Fruit fly (Drosophila melanogaster) whole organism, embryonic: Measurements from ENCODE around the gene Irbp18.

ENCODE experiments used
- CG10147 ChIP-seq: fragments of 200-800 bp; sonication (Bioruptor generic); optimal IDR thresholded peaks from 2 replicates; lab custom pipeline; 2019; ENCODE audit warnings: missing biosample characterization, mild to moderate bottlenecking, missing genetic modification characterization, moderate library complexity
- CG11085 ChIP-seq: fragments of 200-800 bp; sonication (Bioruptor generic); IDR thresholded peaks from 2 replicates; pipeline ENCODE4 v1.3.6; 2022; ENCODE audit warnings: missing biosample characterization, missing genetic modification characterization
- CG11093 ChIP-seq: fragments of 200-800 bp; sonication (Bioruptor generic); IDR thresholded peaks from 3 replicates; pipeline ENCODE4 v1.3.6; 2022; ENCODE audit warnings: missing biosample characterization, missing genetic modification characterization
- CG11398 ChIP-seq: fragments of 200-800 bp; sonication (Bioruptor generic); optimal IDR thresholded peaks from 2 replicates; lab custom pipeline; 2016; ENCODE audit warnings: missing biosample characterization, missing genetic modification characterization
- CG1233 ChIP-seq: fragments of 200-800 bp; sonication (Bioruptor generic); optimal IDR thresholded peaks from 4 replicates; lab custom pipeline; 2018; ENCODE audit warnings: missing biosample characterization, mild to moderate bottlenecking, missing genetic modification characterization
- CG14860 ChIP-seq: fragments of 200-800 bp; sonication (Bioruptor generic); IDR thresholded peaks from 3 replicates; pipeline ENCODE4 v1.3.6; 2022; ENCODE audit warnings: missing biosample characterization, missing genetic modification characterization; ENCODE audit not compliant: partially characterized antibody
- CG15514 ChIP-seq: fragments of 200-800 bp; sonication (Bioruptor generic); optimal IDR thresholded peaks from 3 replicates; lab custom pipeline; 2017; ENCODE audit warnings: missing biosample characterization, missing genetic modification characterization, mild to moderate bottlenecking, moderate library complexity, missing genetic modification reagents
- CG17328 ChIP-seq: fragments of 200-800 bp; sonication (Bioruptor generic); IDR thresholded peaks from 2 replicates; pipeline ENCODE4 v1.3.6; 2022; ENCODE audit warnings: missing biosample characterization, missing genetic modification characterization
- CG17385 ChIP-seq: fragments of 200-800 bp; sonication (Bioruptor generic); optimal IDR thresholded peaks from 3 replicates; lab custom pipeline; 2018; ENCODE audit warnings: missing biosample characterization, mild to moderate bottlenecking, missing genetic modification characterization
- CG2116 ChIP-seq: fragments of 200-800 bp; sonication (Bioruptor generic); optimal IDR thresholded peaks from 3 replicates; lab custom pipeline; 2018; ENCODE audit warnings: missing biosample characterization, mild to moderate bottlenecking, missing genetic modification characterization
- CG2889 ChIP-seq: fragments of 200-800 bp; sonication (Bioruptor generic); IDR thresholded peaks from 3 replicates; pipeline ENCODE4 v1.3.6; 2022; ENCODE audit warnings: missing biosample characterization, missing genetic modification characterization
- CG4820 ChIP-seq: fragments of 200-800 bp; sonication (Bioruptor generic); optimal IDR thresholded peaks from 3 replicates; lab custom pipeline; 2016; ENCODE audit warnings: missing biosample characterization, missing genetic modification characterization
- CG7271 ChIP-seq: fragments of 200-800 bp; sonication (Bioruptor generic); optimal IDR thresholded peaks from 2 replicates; lab custom pipeline; 2018; ENCODE audit warnings: missing biosample characterization, mild to moderate bottlenecking, missing genetic modification characterization, moderate library complexity
- CG7928 ChIP-seq: fragments of 200-800 bp; sonication (Bioruptor generic); optimal IDR thresholded peaks from 2 replicates; lab custom pipeline; 2017; ENCODE audit warnings: missing biosample characterization, mild to moderate bottlenecking, missing genetic modification characterization
- CG9727 ChIP-seq: fragments of 200-800 bp; sonication (Bioruptor generic); optimal IDR thresholded peaks from 3 replicates; lab custom pipeline; 2017; ENCODE audit warnings: missing biosample characterization, mild to moderate bottlenecking, missing genetic modification characterization
- CoRest ChIP-seq: fragments of 200-800 bp; sonication (Bioruptor generic); optimal IDR thresholded peaks from 3 replicates; lab custom pipeline; 2018; ENCODE audit warnings: missing biosample characterization, mild to moderate bottlenecking, missing genetic modification characterization, moderate library complexity
- Dad ChIP-seq: fragments of 200-800 bp; sonication (Bioruptor generic); optimal IDR thresholded peaks from 3 replicates; lab custom pipeline; 2016; ENCODE audit warnings: missing biosample characterization, missing genetic modification characterization
- Ets97D ChIP-seq: fragments of 200-800 bp; sonication (Bioruptor generic); optimal IDR thresholded peaks from 3 replicates; lab custom pipeline; 2016; ENCODE audit warnings: missing biosample characterization, missing genetic modification characterization
- GATAe ChIP-seq: fragments of 200-800 bp; sonication (Bioruptor generic); conservative IDR thresholded peaks from 2 replicates; pipeline ENCODE4 v1.3.6; 2022; ENCODE audit warnings: missing biosample characterization, missing genetic modification characterization
- Hey ChIP-seq: fragments of 200-800 bp; sonication (Bioruptor generic); optimal IDR thresholded peaks from 3 replicates; lab custom pipeline; 2018; ENCODE audit warnings: missing biosample characterization, mild to moderate bottlenecking, missing genetic modification characterization
- HmgZ ChIP-seq: fragments of 200-800 bp; sonication (Bioruptor generic); optimal IDR thresholded peaks from 2 replicates; lab custom pipeline; 2018; ENCODE audit warnings: missing biosample characterization, mild to moderate bottlenecking, missing genetic modification characterization
- Hr39 ChIP-seq: fragments of >200 bp; optimal IDR thresholded peaks from 2 replicates; lab custom pipeline; 2017
- Lhr ChIP-seq: fragments of 200-800 bp; sonication (Bioruptor generic); optimal IDR thresholded peaks from 3 replicates; lab custom pipeline; 2017; ENCODE audit warnings: mild to moderate bottlenecking, missing biosample characterization, missing genetic modification reagents, missing genetic modification characterization
- Optix ChIP-seq: fragments of 200-800 bp; sonication (Bioruptor generic); IDR thresholded peaks from 3 replicates; pipeline ENCODE4 v1.3.6; 2022; ENCODE audit warnings: missing biosample characterization, missing genetic modification characterization
- Pdp1 ChIP-seq, 2 experiments: fragments of 200-800 bp; sonication (Bioruptor generic); optimal IDR thresholded peaks; 3 replicates each; lab custom pipeline; 2016; ENCODE audit warnings: missing biosample characterization in 2 of 2, missing genetic modification characterization in 2 of 2, mild to moderate bottlenecking in 1 of 2, moderate library complexity in 1 of 2
- Rx ChIP-seq: fragments of 200-800 bp; sonication (Bioruptor generic); IDR thresholded peaks from 2 replicates; pipeline ENCODE4 v1.3.6; 2022; ENCODE audit warnings: missing biosample characterization, missing genetic modification characterization
- Side ChIP-seq: fragments of 200-800 bp; sonication (Bioruptor generic); optimal IDR thresholded peaks from 2 replicates; lab custom pipeline; 2016; ENCODE audit warnings: missing biosample characterization, missing genetic modification characterization
- Ssrp ChIP-seq: fragments of 200-800 bp; sonication (Bioruptor generic); optimal IDR thresholded peaks from 2 replicates; lab custom pipeline; 2018; ENCODE audit warnings: missing biosample characterization, mild to moderate bottlenecking, missing genetic modification characterization, moderate library complexity
- Trl ChIP-seq, 3 experiments: fragments of >200 bp in 2 of 3; fragments of 200-800 bp in 1 of 3; sonication (Bioruptor generic) in 1 of 3; optimal IDR thresholded peaks; 2 replicates in 1 of 3; 3 replicates in 2 of 3; lab custom pipeline; 2016 to 2017; ENCODE audit warnings: missing biosample characterization in 1 of 3, missing genetic modification characterization in 1 of 3
- ase ChIP-seq: fragments of 200-800 bp; sonication (Bioruptor generic); IDR thresholded peaks from 3 replicates; pipeline ENCODE4 v1.3.6; 2022; ENCODE audit warnings: missing biosample characterization, missing genetic modification characterization
- br ChIP-seq: fragments of >200 bp; optimal IDR thresholded peaks from 2 replicates; lab custom pipeline; 2017
- ewg ChIP-seq: fragments of 200-800 bp; sonication (Bioruptor generic); optimal IDR thresholded peaks from 3 replicates; lab custom pipeline; 2017; ENCODE audit warnings: mild to moderate bottlenecking, missing biosample characterization, missing genetic modification reagents, missing genetic modification characterization
- exex ChIP-seq: fragments of 200-800 bp; sonication (Bioruptor generic); optimal IDR thresholded peaks from 4 replicates; lab custom pipeline; 2018; ENCODE audit warnings: missing biosample characterization, mild to moderate bottlenecking, missing genetic modification characterization, moderate library complexity
- ftz-f1 ChIP-seq: fragments of 200-800 bp; sonication (Bioruptor generic); optimal IDR thresholded peaks from 2 replicates; lab custom pipeline; 2016; ENCODE audit warnings: missing biosample characterization, missing genetic modification characterization
- gt ChIP-seq: fragments of 200-800 bp; sonication (Bioruptor generic); IDR thresholded peaks from 2 replicates; pipeline ENCODE4 v1.3.6; 2022; ENCODE audit warnings: missing biosample characterization, missing genetic modification characterization
- ham ChIP-seq: fragments of 200-800 bp; sonication (Bioruptor generic); IDR thresholded peaks from 2 replicates; pipeline ENCODE4 v1.3.6; 2022; ENCODE audit warnings: missing biosample characterization, missing genetic modification characterization
- knrl ChIP-seq: fragments of 200-800 bp; sonication (Bioruptor generic); IDR thresholded peaks from 3 replicates; pipeline ENCODE4 v1.3.6; 2022; ENCODE audit warnings: missing biosample characterization, missing genetic modification characterization; ENCODE audit not compliant: partially characterized antibody
- lola ChIP-seq, 3 experiments: fragments of >200 bp in 2 of 3; fragments of 200-800 bp in 1 of 3; sonication (Bioruptor generic) in 1 of 3; optimal IDR thresholded peaks; 2 replicates each; lab custom pipeline; 2017 to 2019; ENCODE audit warnings: missing biosample characterization in 3 of 3, missing genetic modification characterization in 3 of 3, mild to moderate bottlenecking in 1 of 3, moderate library complexity in 1 of 3
- nau ChIP-seq: fragments of 200-800 bp; sonication (Bioruptor generic); optimal IDR thresholded peaks from 3 replicates; lab custom pipeline; 2017; ENCODE audit warnings: missing biosample characterization, mild to moderate bottlenecking, missing genetic modification characterization, missing genetic modification reagents
- nerfin-1 ChIP-seq: fragments of 200-800 bp; sonication (Bioruptor generic); optimal IDR thresholded peaks from 3 replicates; lab custom pipeline; 2019; ENCODE audit warnings: missing biosample characterization, mild to moderate bottlenecking, missing genetic modification characterization, moderate library complexity
- odd ChIP-seq: fragments of 200-800 bp; sonication (Bioruptor generic); optimal IDR thresholded peaks from 2 replicates; lab custom pipeline; 2017; ENCODE audit warnings: missing biosample characterization, mild to moderate bottlenecking, missing genetic modification characterization
- peb ChIP-seq: fragments of 200-800 bp; sonication (Bioruptor generic); IDR thresholded peaks from 2 replicates; pipeline ENCODE4 v1.3.6; 2022; ENCODE audit warnings: missing biosample characterization, missing genetic modification characterization
- psq ChIP-seq: fragments of 200-800 bp; sonication (Bioruptor generic); optimal IDR thresholded peaks from 2 replicates; lab custom pipeline; 2017; ENCODE audit warnings: missing biosample characterization, missing genetic modification characterization
- repo ChIP-seq: fragments of 200-800 bp; sonication (Bioruptor generic); optimal IDR thresholded peaks from 2 replicates; lab custom pipeline; 2016; ENCODE audit warnings: missing biosample characterization, missing genetic modification characterization
- so ChIP-seq: fragments of 200-800 bp; sonication (Bioruptor generic); IDR thresholded peaks from 3 replicates; pipeline ENCODE4 v1.3.6; 2022; ENCODE audit warnings: missing biosample characterization, missing genetic modification characterization
- sqz ChIP-seq: fragments of 200-800 bp; sonication (Bioruptor generic); optimal IDR thresholded peaks from 3 replicates; lab custom pipeline; 2018; ENCODE audit warnings: missing biosample characterization, mild to moderate bottlenecking, missing genetic modification characterization
- trem ChIP-seq: fragments of 200-800 bp; optimal IDR thresholded peaks from 3 replicates; lab custom pipeline; 2019; ENCODE audit warnings: missing biosample characterization, mild to moderate bottlenecking, missing genetic modification characterization, moderate library complexity
- tup ChIP-seq: fragments of 200-800 bp; sonication (Bioruptor generic); optimal IDR thresholded peaks from 2 replicates; lab custom pipeline; 2016; ENCODE audit warnings: missing biosample characterization, mild to moderate bottlenecking, missing genetic modification characterization, moderate library complexity
- usp ChIP-seq: fragments of >200 bp; optimal IDR thresholded peaks from 2 replicates; lab custom pipeline; 2017; ENCODE audit warnings: missing biosample characterization, missing genetic modification characterization
- wdn ChIP-seq: fragments of 200-800 bp; sonication (Bioruptor generic); IDR thresholded peaks from 2 replicates; pipeline ENCODE4 v1.3.6; 2022; ENCODE audit warnings: missing biosample characterization, missing genetic modification characterization
- zen ChIP-seq: fragments of 200-800 bp; sonication (Bioruptor generic); optimal IDR thresholded peaks from 3 replicates; lab custom pipeline; 2018; ENCODE audit warnings: missing biosample characterization, mild to moderate bottlenecking, missing genetic modification characterization, moderate library complexity

Irbp18 gene

DNA sequence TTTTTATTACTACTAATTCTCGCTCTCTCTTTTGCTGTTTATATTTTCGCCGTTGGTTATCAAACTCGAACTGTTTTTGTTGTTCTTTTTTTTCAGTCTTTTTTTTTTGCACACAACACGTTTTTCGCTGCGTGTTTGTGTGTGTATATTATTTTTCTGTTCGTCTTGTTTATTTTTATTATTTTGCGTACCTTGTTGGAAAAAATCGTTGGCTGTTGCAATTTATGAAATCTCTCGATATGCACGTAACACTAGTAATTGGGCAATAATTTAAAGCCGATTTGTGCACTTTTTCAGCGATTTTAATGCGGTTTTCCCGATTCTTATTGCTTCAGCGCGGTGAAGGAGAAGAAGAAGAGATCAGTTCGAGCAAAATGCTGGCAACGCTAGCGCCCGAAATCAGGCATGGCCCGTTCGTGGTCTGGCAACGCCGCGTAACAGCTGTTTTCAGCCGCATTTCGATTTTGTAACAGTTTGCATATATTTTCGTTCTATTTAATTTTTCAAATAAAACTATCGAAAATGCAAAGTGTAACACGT, 22.5 kb upstream of the Irbp18 start, which contains the start of the genes FoxK and mRpL2 (continued):
- TF ChIP-seq CG2116 (GFP tag; lab: Kevin White, UChicago) = peak; percentile 35
- no peak for TF ChIP-seq psq
- TF ChIP-seq HmgZ = peak; percentile 54
- TF ChIP-seq CG15514 (GFP tag; lab: Kevin White, UChicago) = peak; percentile 69
- TF ChIP-seq repo (GFP tag; lab: Kevin White, UChicago) = no peak
- no peak for TF ChIP-seq Hey (tag; lab: Kevin White, UChicago)
- TF ChIP-seq exex = no peak
- peak; percentile 89 for TF ChIP-seq ewg (GFP tag; lab: Kevin White, UChicago)
- no peak for TF ChIP-seq Ssrp (tag; lab: Kevin White, UChicago)
- peak; percentile 63 for TF ChIP-seq trem (tag; lab: Kevin White, UChicago)
- TF ChIP-seq nau (GFP tag; lab: Kevin White, UChicago) = no peak
- TF ChIP-seq ftz-f1 (GFP tag; lab: Kevin White, UChicago) = no peak
- no peak for TF ChIP-seq Trl (optimal IDR thresholded peaks at IDR 0.05; lab: Kevin White, UChicago)
- no peak for TF ChIP-seq Trl (GFP tag; optimal IDR thresholded peaks at IDR 0.05; lab: Kevin White, UChicago)
- no peak for TF ChIP-seq Rx (GFP tag; lab: Robert Waterston, UW)
- no peak for TF ChIP-seq CG2889 (GFP tag; lab: Robert Waterston, UW)
- TF ChIP-seq Optix (GFP tag; lab: Robert Waterston, UW) = no peak
- TF ChIP-seq ase (GFP tag; lab: Robert Waterston, UW) = no peak
- no peak for TF ChIP-seq tup (GFP tag; lab: Kevin White, UChicago)
- no peak for TF ChIP-seq Hr39 (lab: Kevin White, UChicago)
- no peak for TF ChIP-seq usp (GFP tag; lab: Kevin White, UChicago)
- no peak for TF ChIP-seq CG14860 (GFP tag; lab: Robert Waterston, UW)
- TF ChIP-seq so (GFP tag; lab: Robert Waterston, UW) = no peak
- TF ChIP-seq CG4820 (GFP tag; lab: Kevin White, UChicago) = no peak
- TF ChIP-seq CoRest = no peak
- peak; percentile 55 for TF ChIP-seq Ets97D (GFP tag; lab: Kevin White, UChicago)
- no peak for TF ChIP-seq CG11398
- TF ChIP-seq CG10147 (GFP tag; lab: Kevin White, UChicago) = no peak
- no peak for TF ChIP-seq Dad
- TF ChIP-seq br (lab: Kevin White, UChicago) = no peak
- no peak for TF ChIP-seq ham (GFP tag; lab: Robert Waterston, UW)
- TF ChIP-seq CG17328 (GFP tag; lab: Robert Waterston, UW) = no peak
- no peak for TF ChIP-seq wdn
- TF ChIP-seq CG1233 (GFP tag; lab: Kevin White, UChicago) = no peak
- no peak for TF ChIP-seq CG7271 (tag; lab: Kevin White, UChicago)
- TF ChIP-seq lola (GFP tag; optimal IDR thresholded peaks at IDR 0.05; lab: Kevin White, UChicago) = no peak
- no peak for TF ChIP-seq gt (GFP tag; lab: Robert Waterston, UW)
- no peak for TF ChIP-seq nerfin-1 (tag; lab: Kevin White, UChicago)
- no peak for TF ChIP-seq CG11093 (GFP tag; lab: Robert Waterston, UW)
- TF ChIP-seq peb (GFP tag; lab: Robert Waterston, UW) = no peak
- TF ChIP-seq CG9727 (GFP tag; lab: Kevin White, UChicago) = no peak
- TF ChIP-seq GATAe (GFP tag; lab: Robert Waterston, UW) = no peak
- no peak for TF ChIP-seq odd (GFP tag; lab: Kevin White, UChicago)
- no peak for TF ChIP-seq CG7928 (GFP tag; lab: Kevin White, UChicago)
- peak in 1 of 2 experiments; percentile 72 for TF ChIP-seq Pdp1 (GFP tag; optimal IDR thresholded peaks at IDR 0.05; lab: Kevin White, UChicago)
- no peak for TF ChIP-seq CG11085
- TF ChIP-seq sqz (GFP tag; lab: Kevin White, UChicago) = peak; percentile 83
- TF ChIP-seq CG17385 (GFP tag; lab: Kevin White, UChicago) = peak; percentile 99
- no peak for TF ChIP-seq Lhr (GFP tag; lab: Kevin White, UChicago)
- TF ChIP-seq Side (GFP tag; lab: Kevin White, UChicago) = no peak
- 0 out of 3 replicates have a peak, but pooled peaks have one; percentile 27 for TF ChIP-seq knrl (GFP tag; lab: Robert Waterston, UW)
- TF ChIP-seq zen (tag; lab: Kevin White, UChicago) = no peak
